Fruit fly (Drosophila melanogaster) whole organism, adult: ENCODE measurements around the gene CG16790.

Source experiments
- CG14711 ChIP-seq: fragments of 200-800 bp; sonication (Bioruptor generic); optimal IDR thresholded peaks from 2 replicates; lab custom pipeline; 2018; ENCODE audit warnings: missing biosample characterization, mild to moderate bottlenecking, missing genetic modification characterization, moderate library complexity
- CG1620 ChIP-seq: fragments of 200-800 bp; sonication (Bioruptor generic); optimal IDR thresholded peaks from 2 replicates; lab custom pipeline; 2016; ENCODE audit warnings: missing biosample characterization, missing genetic modification characterization
- CG33017 ChIP-seq: fragments of 200-800 bp; sonication (Bioruptor generic); optimal IDR thresholded peaks from 2 replicates; lab custom pipeline; 2018; ENCODE audit warnings: missing biosample characterization, mild to moderate bottlenecking, missing genetic modification characterization, moderate library complexity
- Crg-1 ChIP-seq: fragments of 200-800 bp; sonication (Bioruptor generic); optimal IDR thresholded peaks from 2 replicates; lab custom pipeline; 2016; ENCODE audit warnings: missing biosample characterization, missing genetic modification characterization
- bab1 ChIP-seq: fragments of 200-800 bp; sonication (Bioruptor generic); optimal IDR thresholded peaks from 3 replicates; lab custom pipeline; 2019; ENCODE audit warnings: missing biosample characterization, mild to moderate bottlenecking, missing genetic modification characterization, moderate library complexity
- cic ChIP-seq: fragments of 200-800 bp; sonication (Bioruptor generic); optimal IDR thresholded peaks from 2 replicates; lab custom pipeline; 2017; ENCODE audit warnings: missing biosample characterization, mild to moderate bottlenecking, missing genetic modification characterization, moderate library complexity
- cnc ChIP-seq, 2 experiments: fragments of >200 bp; optimal IDR thresholded peaks; 2 replicates each; lab custom pipeline; 2017
- ovo ChIP-seq: fragments of 200-800 bp; sonication (Bioruptor generic); optimal IDR thresholded peaks from 2 replicates; lab custom pipeline; 2016; ENCODE audit warnings: missing biosample characterization, missing genetic modification characterization
- tj ChIP-seq: fragments of 200-800 bp; sonication (Bioruptor generic); optimal IDR thresholded peaks from 3 replicates; lab custom pipeline; 2017; ENCODE audit warnings: missing biosample characterization, mild to moderate bottlenecking, missing genetic modification characterization, moderate library complexity

DNA sequence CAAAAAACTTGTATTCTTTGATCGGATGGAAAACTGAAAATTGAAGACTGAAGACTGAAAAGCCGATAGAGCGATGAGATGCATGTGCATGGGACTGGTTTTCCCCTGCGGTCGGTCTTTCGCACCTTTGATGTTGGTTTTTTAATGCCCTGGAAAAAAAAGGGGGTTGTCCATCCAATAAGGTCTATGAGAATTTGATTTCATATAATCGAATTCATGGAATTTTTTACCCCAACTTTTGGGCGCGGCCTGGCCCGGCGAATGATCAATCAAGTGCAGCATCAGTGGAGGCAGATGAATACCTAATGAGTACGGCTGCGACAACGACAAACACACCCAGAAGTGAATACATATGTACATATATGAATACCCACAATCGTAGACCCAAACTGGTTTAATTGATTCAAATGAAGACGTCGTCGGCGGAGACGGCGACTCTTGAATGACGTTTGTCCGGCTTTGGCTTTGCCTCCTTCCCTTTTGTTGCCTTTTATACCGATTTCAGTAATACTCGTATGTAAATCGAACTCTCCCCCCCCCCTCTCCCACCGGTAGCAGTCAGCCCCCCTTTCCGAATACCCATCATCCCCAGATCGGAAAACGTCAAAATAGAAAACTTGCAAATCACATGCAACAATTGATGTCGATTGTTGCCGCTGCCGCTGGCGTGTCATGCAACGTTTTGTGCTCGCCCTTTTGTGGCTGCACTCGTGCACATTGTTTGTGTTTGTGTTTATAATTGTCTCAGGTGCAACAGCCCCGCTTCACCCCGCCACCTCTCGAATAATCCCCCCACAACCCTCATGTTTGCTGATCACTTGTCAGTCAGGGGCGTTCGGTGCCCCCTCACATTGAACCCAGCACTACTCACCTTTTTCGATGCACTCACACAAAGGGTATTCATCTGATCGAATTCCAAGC is 33.3 kb upstream of the CG16790 start:
- no peak for TF ChIP-seq cic (GFP tag; lab: Kevin White, UChicago)
- TF ChIP-seq CG33017: no peak
- no peak for TF ChIP-seq CG1620 (GFP tag; lab: Kevin White, UChicago)
- TF ChIP-seq ovo: no peak
- TF ChIP-seq Crg-1 (GFP tag; lab: Kevin White, UChicago): no peak
- no peak for TF ChIP-seq tj (GFP tag; lab: Kevin White, UChicago)
- TF ChIP-seq bab1: no peak
- no peak for TF ChIP-seq CG14711
- TF ChIP-seq cnc (optimal IDR thresholded peaks at IDR 0.05; lab: Kevin White, UChicago): no peak
